Fruit fly (Drosophila melanogaster) whole organism, adult: ENCODE measurements around the gene peb.

Source experiments
- CG12768 ChIP-seq: fragments of 200-800 bp; sonication (Bioruptor generic); optimal IDR thresholded peaks from 2 replicates; lab custom pipeline; 2017; ENCODE audit warnings: missing biosample characterization, missing genetic modification characterization, mild to moderate bottlenecking, moderate library complexity, missing genetic modification reagents
- Clk ChIP-seq: fragments of 200-800 bp; sonication (Bioruptor generic); optimal IDR thresholded peaks from 2 replicates; lab custom pipeline; 2017; ENCODE audit warnings: missing biosample characterization, missing genetic modification characterization
- Crg-1 ChIP-seq: fragments of 200-800 bp; sonication (Bioruptor generic); optimal IDR thresholded peaks from 2 replicates; lab custom pipeline; 2016; ENCODE audit warnings: missing biosample characterization, missing genetic modification characterization
- cic ChIP-seq: fragments of 200-800 bp; sonication (Bioruptor generic); optimal IDR thresholded peaks from 2 replicates; lab custom pipeline; 2017; ENCODE audit warnings: missing biosample characterization, mild to moderate bottlenecking, missing genetic modification characterization, moderate library complexity

dm6 chrX:4612454-4612853 is 4.9 kb upstream of the peb start:
- TF ChIP-seq cic (GFP tag; lab: Kevin White, UChicago) = peak; percentile 11
- TF ChIP-seq Clk (GFP tag; lab: Kevin White, UChicago) = no peak
- TF ChIP-seq CG12768 (GFP tag; lab: Kevin White, UChicago) = no peak
- no peak for TF ChIP-seq Crg-1 (GFP tag; lab: Kevin White, UChicago)
